Worm (Caenorhabditis elegans) whole organism, early embryonic: ENCODE results near the gene Y45F10C.1.

Experiments
- B0310.2 ChIP-seq: sonication (generic microtip); optimal IDR thresholded peaks from 2 replicates; lab custom pipeline; 2016; ENCODE audit warnings: mild to moderate bottlenecking, missing genetic modification characterization, missing compliant biosample characterization
- F13C5.2 ChIP-seq: sonication (generic microtip); optimal IDR thresholded peaks from 2 replicates; lab custom pipeline; 2017; ENCODE audit warnings: mild to moderate bottlenecking, missing genetic modification characterization, inconsistent platforms, missing compliant biosample characterization
- aly-1 ChIP-seq: sonication (generic microtip); optimal IDR thresholded peaks from 2 replicates; lab custom pipeline; 2016; ENCODE audit warnings: missing genetic modification characterization, missing compliant biosample characterization
- ama-1 ChIP-seq: fragments of 150-350 bp; optimal IDR thresholded peaks from 2 replicates; lab custom pipeline; 2014
- ceh-13 ChIP-seq: fragments of 200-800 bp; sonication (Bioruptor generic); optimal IDR thresholded peaks from 2 replicates; lab custom pipeline; 2018; ENCODE audit warnings: mild to moderate bottlenecking, missing genetic modification characterization, missing compliant biosample characterization
- ceh-36 ChIP-seq: sonication (generic microtip); optimal IDR thresholded peaks from 2 replicates; lab custom pipeline; 2016; ENCODE audit warnings: missing genetic modification characterization, inconsistent platforms, missing compliant biosample characterization
- ets-7 ChIP-seq: sonication (generic microtip); optimal IDR thresholded peaks from 2 replicates; lab custom pipeline; 2016; ENCODE audit warnings: missing genotype, missing genetic modification characterization, missing compliant biosample characterization
- flt-1 ChIP-seq: fragments of 200-800 bp; sonication (Bioruptor generic); IDR thresholded peaks from 2 replicates; pipeline ENCODE4 v1.3.6; 2022; ENCODE audit warnings: missing genetic modification characterization, missing compliant biosample characterization
- hmbx-1 ChIP-seq: sonication (generic microtip); optimal IDR thresholded peaks from 2 replicates; lab custom pipeline; 2016; ENCODE audit warnings: mild to moderate bottlenecking, missing genetic modification characterization, missing compliant biosample characterization
- hmg-4 ChIP-seq: fragments of 200-800 bp; sonication (Bioruptor generic); optimal IDR thresholded peaks from 2 replicates; lab custom pipeline; 2018; ENCODE audit warnings: mild to moderate bottlenecking, missing genetic modification characterization, missing compliant biosample characterization
- hnd-1 ChIP-seq: sonication (generic microtip); optimal IDR thresholded peaks from 2 replicates; lab custom pipeline; 2016; ENCODE audit warnings: missing genetic modification characterization, missing compliant biosample characterization
- pes-1 ChIP-seq: fragments of 200-800 bp; sonication (Bioruptor generic); IDR thresholded peaks from 2 replicates; pipeline ENCODE4 v1.3.6; 2022; ENCODE audit warnings: missing genetic modification reagents, missing genetic modification characterization, missing compliant biosample characterization
- scrt-1 ChIP-seq: fragments of 200-800 bp; sonication (Bioruptor generic); IDR thresholded peaks from 2 replicates; pipeline ENCODE4 v1.3.6; 2022; ENCODE audit warnings: missing genetic modification characterization, missing compliant biosample characterization
- sea-1 ChIP-seq: fragments of 200-800 bp; sonication (Bioruptor generic); conservative IDR thresholded peaks from 2 replicates; pipeline ENCODE4 v1.3.6; 2022; ENCODE audit warnings: missing genetic modification characterization, missing compliant biosample characterization
- tbx-11 ChIP-seq: fragments of 200-800 bp; sonication (Bioruptor generic); IDR thresholded peaks from 2 replicates; pipeline ENCODE4 v1.3.6; 2022; ENCODE audit warnings: missing genetic modification characterization, missing compliant biosample characterization
- tbx-37 ChIP-seq: fragments of 200-800 bp; sonication (Bioruptor generic); conservative IDR thresholded peaks from 2 replicates; pipeline ENCODE4 v1.3.6; 2022; ENCODE audit warnings: missing genetic modification reagents, missing genetic modification characterization, missing compliant biosample characterization
- tra-4 ChIP-seq: sonication (generic microtip); optimal IDR thresholded peaks from 2 replicates; lab custom pipeline; 2017; ENCODE audit warnings: missing genetic modification characterization, missing compliant biosample characterization

The Y45F10C.1 gene

DNA sequence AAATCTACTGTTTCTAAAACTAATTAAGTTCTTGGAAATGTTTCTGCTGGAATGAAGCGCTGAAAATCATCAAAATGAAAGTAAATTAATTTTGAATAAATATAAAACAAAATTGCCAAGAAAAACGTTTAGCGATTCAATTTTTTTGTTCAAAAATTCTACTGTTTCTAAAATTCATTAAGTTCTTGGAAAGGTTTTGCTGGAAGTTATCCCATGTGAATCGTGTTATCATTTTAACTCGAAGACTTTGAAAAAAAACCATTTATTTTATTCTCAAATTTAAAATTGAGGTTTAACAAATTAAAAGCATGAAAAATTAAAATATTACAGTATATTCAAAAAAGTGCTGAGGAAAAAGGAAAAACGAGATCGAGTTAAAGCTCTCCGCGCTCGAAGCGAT, 25.5 kb upstream of the Y45F10C.1 start:
- TF ChIP-seq tbx-37, result no peak
- no peak for TF ChIP-seq hnd-1
- no peak for TF ChIP-seq ets-7 (tag; lab: Kevin White, UChicago)
- no peak for TF ChIP-seq pes-1
- TF ChIP-seq sea-1 (GFP tag; lab: Robert Waterston, UW), result no peak
- no peak for TF ChIP-seq hmg-4 (GFP tag; lab: Kevin White, UChicago)
- no peak for TF ChIP-seq ceh-36 (tag; lab: Kevin White, UChicago)
- TF ChIP-seq F13C5.2 (tag; lab: Kevin White, UChicago), result no peak
- TF ChIP-seq scrt-1, result no peak
- TF ChIP-seq tbx-11 (GFP tag; lab: Robert Waterston, UW), result no peak
- TF ChIP-seq ama-1 (lab: Kevin White, UChicago), result no peak
- no peak for TF ChIP-seq tra-4
- no peak for TF ChIP-seq flt-1 (GFP tag; lab: Robert Waterston, UW)
- TF ChIP-seq aly-1 (tag; lab: Kevin White, UChicago), result no peak
- TF ChIP-seq ceh-13 (GFP tag; lab: Kevin White, UChicago), result no peak
- no peak for TF ChIP-seq hmbx-1 (tag; lab: Kevin White, UChicago)

ce11 chrIV:13682733-13683132, 23.4 kb upstream of the Y45F10C.1 start:
- TF ChIP-seq ama-1 (lab: Kevin White, UChicago), result no peak
- TF ChIP-seq B0310.2 (tag; lab: Kevin White, UChicago), result no peak
- TF ChIP-seq tbx-11 (GFP tag; lab: Robert Waterston, UW), result no peak

DNA sequence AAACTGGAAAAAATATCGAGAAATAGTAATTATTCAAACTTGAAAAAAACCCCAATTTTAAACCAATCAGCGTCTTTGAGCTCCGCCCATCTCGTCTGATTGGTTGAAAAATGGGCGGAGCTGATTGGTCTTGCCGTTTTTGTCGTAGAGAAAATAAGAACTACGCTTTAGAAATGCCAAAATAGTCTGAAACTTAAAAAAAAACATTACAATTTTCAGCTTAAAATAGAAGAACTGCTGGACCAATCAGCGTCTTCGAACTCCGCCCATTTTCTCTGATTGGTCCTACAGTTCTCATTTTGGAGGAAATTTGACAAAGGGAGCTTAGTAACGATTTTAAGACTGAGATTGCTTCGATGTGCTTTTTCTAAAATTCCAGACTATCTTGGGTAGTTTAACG, 20.1 kb upstream of the Y45F10C.1 start:
- TF ChIP-seq scrt-1, result no peak
- no peak for TF ChIP-seq aly-1 (tag; lab: Kevin White, UChicago)
- no peak for TF ChIP-seq hmbx-1 (tag; lab: Kevin White, UChicago)
- no peak for TF ChIP-seq hmg-4 (GFP tag; lab: Kevin White, UChicago)
- TF ChIP-seq ceh-36 (tag; lab: Kevin White, UChicago), result no peak
- TF ChIP-seq pes-1, result no peak
- no peak for TF ChIP-seq B0310.2 (tag; lab: Kevin White, UChicago)
- no peak for TF ChIP-seq tbx-11 (GFP tag; lab: Robert Waterston, UW)
- TF ChIP-seq flt-1 (GFP tag; lab: Robert Waterston, UW), result no peak
- TF ChIP-seq ceh-13 (GFP tag; lab: Kevin White, UChicago), result no peak
- no peak for TF ChIP-seq ets-7 (tag; lab: Kevin White, UChicago)
- no peak for TF ChIP-seq tra-4
- no peak for TF ChIP-seq tbx-37
- no peak for TF ChIP-seq sea-1 (GFP tag; lab: Robert Waterston, UW)
- TF ChIP-seq ama-1 (lab: Kevin White, UChicago), result no peak
- TF ChIP-seq hnd-1, result no peak
- no peak for TF ChIP-seq F13C5.2 (tag; lab: Kevin White, UChicago)

ce11 chrIV:13678649-13679048, 19.3 kb upstream of the Y45F10C.1 start, which contains the start of gene srlf-26:
Gene srlf-26 (plus strand): TSS chrIV:13678949.
- TF ChIP-seq tra-4 (no peak), B0310.2 (tag; lab: Kevin White, UChicago) (no peak), F13C5.2 (tag; lab: Kevin White, UChicago) (no peak), aly-1 (tag; lab: Kevin White, UChicago) (no peak), tbx-37 (no peak), hnd-1 (no peak)

- no peak for TF ChIP-seq tra-4
- no peak for TF ChIP-seq sea-1 (GFP tag; lab: Robert Waterston, UW)
- TF ChIP-seq scrt-1, result no peak
- TF ChIP-seq tbx-11 (GFP tag; lab: Robert Waterston, UW), result no peak
- no peak for TF ChIP-seq pes-1
- TF ChIP-seq hmg-4 (GFP tag; lab: Kevin White, UChicago), result no peak
- TF ChIP-seq hnd-1, result no peak
- TF ChIP-seq tbx-37, result no peak
- TF ChIP-seq ets-7 (tag; lab: Kevin White, UChicago), result no peak
- TF ChIP-seq F13C5.2 (tag; lab: Kevin White, UChicago), result no peak
- TF ChIP-seq ceh-36 (tag; lab: Kevin White, UChicago), result no peak
- no peak for TF ChIP-seq hmbx-1 (tag; lab: Kevin White, UChicago)
- TF ChIP-seq flt-1 (GFP tag; lab: Robert Waterston, UW), result no peak
- TF ChIP-seq ceh-13 (GFP tag; lab: Kevin White, UChicago), result no peak
- no peak for TF ChIP-seq aly-1 (tag; lab: Kevin White, UChicago)
- TF ChIP-seq ama-1 (lab: Kevin White, UChicago), result no peak
- TF ChIP-seq B0310.2 (tag; lab: Kevin White, UChicago), result no peak
Observed at ce11 chrIV:13673504-13673903, 14.2 kb upstream of the Y45F10C.1 start, which contains the start of gene oac-48. Gene oac-48 (plus strand): TSS chrIV:13673804.

- TF ChIP-seq pes-1, result peak; percentile 55; the same call in 1 of the 2 replicates
Observed at ce11 chrIV:13667975-13668374, 8.6 kb upstream of the Y45F10C.1 start.

- TF ChIP-seq sea-1 (GFP tag; lab: Robert Waterston, UW) (no peak), aly-1 (tag; lab: Kevin White, UChicago) (no peak), ama-1 (lab: Kevin White, UChicago) (no peak)
Observed at ce11 chrIV:13666849-13667430, 7.6 kb upstream of the Y45F10C.1 start, which contains the start of gene fbxa-215. Gene fbxa-215 (minus strand): TSS chrIV:13666909.

- TF ChIP-seq aly-1 (tag; lab: Kevin White, UChicago), result no peak
- no peak for TF ChIP-seq tra-4
- no peak for TF ChIP-seq pes-1
- TF ChIP-seq hnd-1, result no peak
- no peak for TF ChIP-seq B0310.2 (tag; lab: Kevin White, UChicago)
- no peak for TF ChIP-seq tbx-11 (GFP tag; lab: Robert Waterston, UW)
- TF ChIP-seq ceh-13 (GFP tag; lab: Kevin White, UChicago), result no peak
- no peak for TF ChIP-seq ceh-36 (tag; lab: Kevin White, UChicago)
- no peak for TF ChIP-seq hmg-4 (GFP tag; lab: Kevin White, UChicago)
- TF ChIP-seq tbx-37, result no peak
- TF ChIP-seq hmbx-1 (tag; lab: Kevin White, UChicago), result no peak
- no peak for TF ChIP-seq flt-1 (GFP tag; lab: Robert Waterston, UW)
- TF ChIP-seq ama-1 (lab: Kevin White, UChicago), result no peak
- no peak for TF ChIP-seq sea-1 (GFP tag; lab: Robert Waterston, UW)
- no peak for TF ChIP-seq scrt-1
Observed at ce11 chrIV:13665073-13665472, 5.7 kb upstream of the Y45F10C.1 start.
